Worm (Caenorhabditis elegans) whole organism, L4 larva: Measurements from ENCODE around the gene gpa-6.

ENCODE experiments used
- F10B5.3 ChIP-seq: sonication (generic microtip); optimal IDR thresholded peaks from 2 replicates; lab custom pipeline; 2016; ENCODE audit warnings: mild to moderate bottlenecking, missing genetic modification characterization, missing compliant biosample characterization
- F37D6.2 ChIP-seq: sonication (generic microtip); optimal IDR thresholded peaks from 2 replicates; lab custom pipeline; 2016; ENCODE audit warnings: mild to moderate bottlenecking, missing genetic modification characterization, missing compliant biosample characterization
- T20F7.1 ChIP-seq: fragments of 200-800 bp; sonication (Bioruptor generic); optimal IDR thresholded peaks from 2 replicates; lab custom pipeline; 2018; ENCODE audit warnings: mild to moderate bottlenecking, missing genetic modification characterization, missing compliant biosample characterization
- T26A8.4 ChIP-seq: fragments of 200-800 bp; sonication (Bioruptor generic); IDR thresholded peaks from 2 replicates; pipeline ENCODE4 v1.3.6; 2022; ENCODE audit warnings: missing genetic modification characterization, missing compliant biosample characterization
- Y48G9A.11 ChIP-seq: fragments of 200-800 bp; sonication (Bioruptor generic); IDR thresholded peaks from 2 replicates; pipeline ENCODE4 v1.3.6; 2022; ENCODE audit warnings: missing genetic modification reagents, missing genetic modification characterization, missing compliant biosample characterization
- ZK546.5 ChIP-seq, 2 experiments: sonication (generic microtip); optimal IDR thresholded peaks; 2 replicates each; lab custom pipeline; 2017; ENCODE audit warnings: missing biosample characterization in 2 of 2, missing genetic modification characterization in 2 of 2
- ama-1 ChIP-seq: fragments of 150-350 bp; optimal IDR thresholded peaks from 2 replicates; lab custom pipeline; 2014; ENCODE audit warnings: inconsistent platforms, mixed read lengths
- attf-4 ChIP-seq: sonication (generic microtip); optimal IDR thresholded peaks from 3 replicates; lab custom pipeline; 2017; ENCODE audit warnings: missing biosample characterization, missing genetic modification characterization
- ceh-32 ChIP-seq: sonication (generic microtip); optimal IDR thresholded peaks from 2 replicates; lab custom pipeline; 2016; ENCODE audit warnings: mild to moderate bottlenecking, missing genetic modification characterization, missing compliant biosample characterization; ENCODE audit not compliant: poor library complexity
- ceh-44 ChIP-seq: fragments of 200-800 bp; sonication (Bioruptor generic); IDR thresholded peaks from 2 replicates; pipeline ENCODE4 v1.3.6; 2022; ENCODE audit warnings: missing genetic modification reagents, missing genetic modification characterization, missing compliant biosample characterization
- ceh-62 ChIP-seq: sonication (generic microtip); optimal IDR thresholded peaks from 2 replicates; lab custom pipeline; 2017; ENCODE audit warnings: missing biosample characterization, missing genetic modification characterization
- ctbp-1 ChIP-seq: fragments of 200-800 bp; sonication (Bioruptor generic); IDR thresholded peaks from 2 replicates; pipeline ENCODE4 v1.3.6; 2022; ENCODE audit warnings: missing genetic modification reagents, missing genetic modification characterization, missing compliant biosample characterization
- daf-16 ChIP-seq, 3 experiments: sonication (generic microtip); optimal IDR thresholded peaks; 2 replicates each; lab custom pipeline; 2016 to 2017; ENCODE audit warnings: missing genetic modification characterization in 3 of 3, missing genetic modification reagents in 3 of 3, mild to moderate bottlenecking in 2 of 3, missing compliant biosample characterization in 2 of 3, missing biosample characterization in 1 of 3, moderate library complexity in 1 of 3
- dmd-8 ChIP-seq: fragments of 200-800 bp; sonication (Bioruptor generic); IDR thresholded peaks from 2 replicates; pipeline ENCODE4 v1.3.6; 2022; ENCODE audit warnings: missing genetic modification characterization, missing compliant biosample characterization
- dmd-9 ChIP-seq: fragments of 200-800 bp; sonication (Bioruptor generic); IDR thresholded peaks from 2 replicates; pipeline ENCODE4 v1.3.6; 2022; ENCODE audit warnings: missing genetic modification reagents, missing genetic modification characterization, missing compliant biosample characterization
- egl-43 ChIP-seq: fragments of 200-800 bp; sonication (Bioruptor generic); IDR thresholded peaks from 2 replicates; pipeline ENCODE4 v1.3.6; 2022; ENCODE audit warnings: missing genetic modification reagents, missing genetic modification characterization, missing compliant biosample characterization
- gei-8 ChIP-seq: fragments of 200-800 bp; sonication (Bioruptor generic); optimal IDR thresholded peaks from 2 replicates; lab custom pipeline; 2018; ENCODE audit warnings: mild to moderate bottlenecking, missing genetic modification characterization, missing compliant biosample characterization
- hif-1 ChIP-seq, 2 experiments: sonication (generic microtip); optimal IDR thresholded peaks; 2 replicates each; lab custom pipeline; 2016 to 2017; ENCODE audit warnings: missing compliant biosample characterization in 2 of 2, missing genetic modification characterization in 2 of 2, missing genetic modification reagents in 2 of 2, missing genotype in 2 of 2, mild to moderate bottlenecking in 1 of 2
- hlh-11 ChIP-seq: fragments of 200-800 bp; sonication (Bioruptor generic); optimal IDR thresholded peaks from 2 replicates; lab custom pipeline; 2018; ENCODE audit warnings: mild to moderate bottlenecking, missing genetic modification characterization, missing compliant biosample characterization
- hlh-30 ChIP-seq: sonication (generic microtip); optimal IDR thresholded peaks from 2 replicates; lab custom pipeline; 2017; ENCODE audit warnings: antibody characterized with exemption, mild to moderate bottlenecking, missing genetic modification characterization, missing compliant biosample characterization; ENCODE audit not compliant: insufficient read depth
- lim-7 ChIP-seq: fragments of 200-800 bp; sonication (Bioruptor generic); IDR thresholded peaks from 2 replicates; pipeline ENCODE4 v1.3.6; 2022; ENCODE audit warnings: missing genetic modification characterization, missing compliant biosample characterization
- lin-13 ChIP-seq: fragments of 150-350 bp; optimal IDR thresholded peaks from 2 replicates; lab custom pipeline; 2014; ENCODE audit warnings: missing biosample characterization, missing genetic modification reagents, missing genetic modification characterization
- lin-15B ChIP-seq: fragments of 150-350 bp; sonication (generic microtip); optimal IDR thresholded peaks from 3 replicates; lab custom pipeline; 2014; ENCODE audit warnings: missing biosample characterization, missing genetic modification characterization
- lin-38 ChIP-seq: fragments of 200-800 bp; sonication (Bioruptor generic); IDR thresholded peaks from 2 replicates; pipeline ENCODE4 v1.3.6; 2022; ENCODE audit warnings: missing genetic modification reagents, missing genetic modification characterization, missing compliant biosample characterization
- lir-3 ChIP-seq: sonication (generic microtip); optimal IDR thresholded peaks from 2 replicates; lab custom pipeline; 2016; ENCODE audit warnings: mild to moderate bottlenecking, missing genetic modification characterization, missing compliant biosample characterization
- madf-5 ChIP-seq, 2 experiments: fragments of 200-800 bp; sonication (Bioruptor generic); IDR thresholded peaks; 2 replicates each; pipeline ENCODE4 v1.3.6; 2022; ENCODE audit warnings: missing compliant biosample characterization in 2 of 2, missing genetic modification characterization in 2 of 2
- mdl-1 ChIP-seq, 2 experiments: fragments of 150-350 bp in 1 of 2; sonication (generic microtip) in 1 of 2; optimal IDR thresholded peaks; 2 replicates each; lab custom pipeline; 2014 to 2017; ENCODE audit warnings: missing biosample characterization in 2 of 2, missing genetic modification characterization in 2 of 2
- mxl-2 ChIP-seq: fragments of 200-800 bp; sonication (Bioruptor generic); conservative IDR thresholded peaks from 2 replicates; pipeline ENCODE4 v1.3.6; 2022; ENCODE audit warnings: missing genetic modification reagents, missing genetic modification characterization, missing compliant biosample characterization
- nhr-11 ChIP-seq: fragments of 150-350 bp; optimal IDR thresholded peaks from 2 replicates; lab custom pipeline; 2014; ENCODE audit warnings: missing biosample characterization, missing genetic modification characterization
- nhr-111 ChIP-seq: fragments of 200-800 bp; sonication (Bioruptor generic); optimal IDR thresholded peaks from 2 replicates; lab custom pipeline; 2018; ENCODE audit warnings: mild to moderate bottlenecking, missing genetic modification characterization, missing compliant biosample characterization
- nhr-237 ChIP-seq: sonication (generic microtip); optimal IDR thresholded peaks from 2 replicates; lab custom pipeline; 2017; ENCODE audit warnings: missing biosample characterization, missing genetic modification characterization
- nhr-28 ChIP-seq: fragments of 150-350 bp; optimal IDR thresholded peaks from 2 replicates; lab custom pipeline; 2014; ENCODE audit warnings: missing biosample characterization, missing genetic modification characterization
- nhr-41 ChIP-seq: fragments of 200-800 bp; sonication (Bioruptor generic); IDR thresholded peaks from 2 replicates; pipeline ENCODE4 v1.3.6; 2022; ENCODE audit warnings: missing genetic modification reagents, missing genetic modification characterization, missing compliant biosample characterization
- nhr-48 ChIP-seq: sonication (generic microtip); optimal IDR thresholded peaks from 2 replicates; lab custom pipeline; 2016; ENCODE audit warnings: mild to moderate bottlenecking, missing genetic modification characterization, missing compliant biosample characterization
- pha-4 ChIP-seq, 2 experiments: fragments of 150-350 bp in 1 of 2; fragments of 200-800 bp in 1 of 2; sonication (Bioruptor generic) in 1 of 2; IDR thresholded peaks in 1 of 2; optimal IDR thresholded peaks in 1 of 2; 2 replicates each; pipeline versions ENCODE4 v1.3.6 to Lab custom; 2014 to 2022; ENCODE audit warnings: missing genetic modification characterization in 2 of 2, missing genetic modification reagents in 2 of 2, missing biosample characterization in 1 of 2, missing compliant biosample characterization in 1 of 2
- php-3 ChIP-seq: fragments of 200-800 bp; sonication (Bioruptor generic); IDR thresholded peaks from 2 replicates; pipeline ENCODE4 v1.3.6; 2022; ENCODE audit warnings: missing genetic modification reagents, missing genetic modification characterization, missing compliant biosample characterization
- pqm-1 ChIP-seq: sonication (generic microtip); optimal IDR thresholded peaks from 2 replicates; lab custom pipeline; 2017; ENCODE audit warnings: missing biosample characterization, missing genetic modification characterization
- rbr-2 ChIP-seq: sonication (generic microtip); optimal IDR thresholded peaks from 2 replicates; lab custom pipeline; 2016; ENCODE audit warnings: missing genotype, missing genetic modification characterization, missing compliant biosample characterization
- sdz-12 ChIP-seq: fragments of 200-800 bp; sonication (Bioruptor generic); optimal IDR thresholded peaks from 2 replicates; lab custom pipeline; 2018; ENCODE audit warnings: mild to moderate bottlenecking, missing genetic modification characterization, missing compliant biosample characterization
- skn-1 ChIP-seq: fragments of 150-350 bp; optimal IDR thresholded peaks from 2 replicates; lab custom pipeline; 2014; ENCODE audit warnings: missing biosample characterization, missing genetic modification characterization
- snpc-4 ChIP-seq: fragments of 150-350 bp; optimal IDR thresholded peaks from 2 replicates; lab custom pipeline; 2014; ENCODE audit warnings: missing biosample characterization, missing genetic modification characterization
- tag-97 ChIP-seq: fragments of 200-800 bp; sonication (Bioruptor generic); IDR thresholded peaks from 2 replicates; pipeline ENCODE4 v1.3.6; 2022; ENCODE audit warnings: missing genetic modification characterization, missing compliant biosample characterization
- unc-39 ChIP-seq: sonication (generic microtip); optimal IDR thresholded peaks from 2 replicates; lab custom pipeline; 2017; ENCODE audit warnings: missing biosample characterization, missing genetic modification characterization
- unc-62 ChIP-seq, 3 experiments: fragments of 150-350 bp in 1 of 3; sonication (generic microtip); optimal IDR thresholded peaks in 2 of 3; peaks in 1 of 3; 1 replicate in 1 of 3; 2 replicates in 2 of 3; lab custom pipeline; 2014 to 2017; ENCODE audit warnings: missing biosample characterization in 3 of 3, missing genetic modification characterization in 3 of 3, missing genetic modification reagents in 3 of 3, missing genotype in 1 of 3
- zag-1 ChIP-seq: fragments of 150-350 bp; optimal IDR thresholded peaks from 2 replicates; lab custom pipeline; 2014; ENCODE audit warnings: missing biosample characterization, missing genetic modification characterization
- zfp-3 ChIP-seq: fragments of 200-800 bp; sonication (Bioruptor generic); conservative IDR thresholded peaks from 2 replicates; pipeline ENCODE4 v1.3.6; 2022; ENCODE audit warnings: missing genetic modification reagents, missing genetic modification characterization, missing compliant biosample characterization
- zip-2 ChIP-seq: fragments of 150-350 bp; optimal IDR thresholded peaks from 2 replicates; lab custom pipeline; 2014; ENCODE audit warnings: missing biosample characterization, missing genetic modification characterization
- ztf-11 ChIP-seq: fragments of 150-350 bp; optimal IDR thresholded peaks from 2 replicates; lab custom pipeline; 2014; ENCODE audit warnings: missing biosample characterization, missing genetic modification characterization
- ztf-7 ChIP-seq: fragments of 150-350 bp; optimal IDR thresholded peaks from 2 replicates; lab custom pipeline; 2014; ENCODE audit warnings: missing biosample characterization, missing genetic modification characterization

The gpa-6 gene

ce11 chrX:13144975-13145618 lies 45.9 kb upstream of the gpa-6 start (continued):
- TF ChIP-seq daf-16 (GFP tag; optimal IDR thresholded peaks at IDR 0.05; lab: Kevin White, UChicago) (peak; percentile 67 to 72), daf-16 (tag; optimal IDR thresholded peaks at IDR 0.05; lab: Kevin White, UChicago) (peak; percentile 86), pqm-1 (peak; percentile 24), sdz-12 (GFP tag; lab: Kevin White, UChicago) (no peak), dmd-9 (GFP tag; lab: Robert Waterston, UW) (peak; percentile 79), F10B5.3 (peak; percentile 56), ceh-44 (no peak), skn-1 (tag; lab: Kevin White, UChicago) (no peak), Y48G9A.11 (GFP tag; lab: Robert Waterston, UW) (peak; percentile 61; the same call in 1 of the 2 replicates), lin-15B (tag; lab: Kevin White, UChicago) (no peak), ctbp-1 (peak; percentile 97), unc-62 (GFP tag; optimal IDR thresholded peaks at IDR 0.05 in 1 of 2; lab: Kevin White, UChicago) (peak; percentile 34 to 99), unc-62 (tag; optimal IDR thresholded peaks at IDR 0.05; lab: Kevin White, UChicago) (no peak), lim-7 (GFP tag; lab: Robert Waterston, UW) (peak; percentile 67), ceh-62 (tag; lab: Kevin White, UChicago) (no peak), zag-1 (tag; lab: Kevin White, UChicago) (no peak), nhr-28 (peak; percentile 84), T20F7.1 (GFP tag; lab: Kevin White, UChicago) (peak; percentile 80), ztf-11 (tag; lab: Kevin White, UChicago) (no peak), dmd-8 (GFP tag; lab: Robert Waterston, UW) (peak; percentile 57; the same call in 1 of the 2 replicates), snpc-4 (tag; lab: Kevin White, UChicago) (no peak), pha-4 (GFP tag; IDR thresholded peaks at IDR 0.05; lab: Robert Waterston, UW) (peak; percentile 90), pha-4 (tag; optimal IDR thresholded peaks at IDR 0.05; lab: Kevin White, UChicago) (no peak), T26A8.4 (peak; percentile 92), zfp-3 (no peak; the same call in 1 of the 2 replicates), tag-97 (no peak), mdl-1 (tag; optimal IDR thresholded peaks at IDR 0.05; lab: Kevin White, UChicago) (peak; percentile 97 to 100), egl-43 (peak; percentile 98), unc-39 (no peak), ceh-32 (tag; lab: Kevin White, UChicago) (peak; percentile 77), hlh-30 (tag; lab: Kevin White, UChicago) (peak; percentile 100), gei-8 (peak; percentile 72), attf-4 (peak; percentile 5), nhr-11 (tag; lab: Kevin White, UChicago) (peak; percentile 88), ZK546.5 (tag; optimal IDR thresholded peaks at IDR 0.05; lab: Kevin White, UChicago) (peak in 1 of 2 experiments; percentile 11), nhr-41 (peak; percentile 32; the same call in 1 of the 2 replicates), php-3 (GFP tag; lab: Robert Waterston, UW) (peak; percentile 85; the same call in 1 of the 2 replicates), rbr-2 (peak; percentile 97), F37D6.2 (tag; lab: Kevin White, UChicago) (peak; percentile 93), ztf-7 (tag; lab: Kevin White, UChicago) (peak; percentile 77), hif-1 (tag; optimal IDR thresholded peaks at IDR 0.05; lab: Kevin White, UChicago) (peak; percentile 73 to 94), mxl-2 (GFP tag; lab: Robert Waterston, UW) (peak; percentile 89), hlh-11 (tag; lab: Kevin White, UChicago) (peak; percentile 99), lin-13 (GFP tag; lab: Kevin White, UChicago) (peak; percentile 81), nhr-111 (no peak), nhr-48 (peak; percentile 94), nhr-237 (tag; lab: Kevin White, UChicago) (peak; percentile 4), ama-1 (peak; percentile 98), lir-3 (tag; lab: Kevin White, UChicago) (peak; percentile 35), zip-2 (tag; lab: Kevin White, UChicago) (peak; percentile 74), lin-38 (GFP tag; lab: Robert Waterston, UW) (peak; percentile 58), madf-5 (GFP tag; IDR thresholded peaks at IDR 0.05; lab: Robert Waterston, UW) (0 out of 4 replicates have a peak, but pooled peaks of 1 of the 2 experiments have one; percentile 21)
